Fruit fly (Drosophila melanogaster) whole organism, embryonic: Measurements from ENCODE around the gene yellow-e.
A peak's percentile ranks its signal among the peaks of the same experiment; 100 is the strongest.

ENCODE experiments used
- Adf1 ChIP-seq: fragments of 200-800 bp; sonication (Bioruptor generic); IDR thresholded peaks from 2 replicates; pipeline ENCODE4 v1.3.6; 2022; ENCODE audit warnings: missing biosample characterization, missing genetic modification characterization
- Bdp1 ChIP-seq: fragments of 200-800 bp; sonication (Bioruptor generic); optimal IDR thresholded peaks from 3 replicates; lab custom pipeline; 2016; ENCODE audit warnings: missing biosample characterization, missing genetic modification characterization
- CG10274 ChIP-seq: fragments of 200-800 bp; sonication (Bioruptor generic); optimal IDR thresholded peaks from 3 replicates; lab custom pipeline; 2017; ENCODE audit warnings: missing biosample characterization, mild to moderate bottlenecking, missing genetic modification characterization
- CG10979 ChIP-seq: fragments of 200-800 bp; sonication (Bioruptor generic); optimal IDR thresholded peaks from 2 replicates; lab custom pipeline; 2018; ENCODE audit warnings: missing biosample characterization, mild to moderate bottlenecking, missing genetic modification characterization, moderate library complexity
- CG11093 ChIP-seq: fragments of 200-800 bp; sonication (Bioruptor generic); IDR thresholded peaks from 3 replicates; pipeline ENCODE4 v1.3.6; 2022; ENCODE audit warnings: missing biosample characterization, missing genetic modification characterization
- CG11560 ChIP-seq: fragments of 200-800 bp; sonication (Bioruptor generic); IDR thresholded peaks from 3 replicates; pipeline ENCODE4 v1.3.6; 2022; ENCODE audit warnings: missing biosample characterization, missing genetic modification characterization
- CG1233 ChIP-seq: fragments of 200-800 bp; sonication (Bioruptor generic); optimal IDR thresholded peaks from 4 replicates; lab custom pipeline; 2018; ENCODE audit warnings: missing biosample characterization, mild to moderate bottlenecking, missing genetic modification characterization
- CG13894 ChIP-seq: fragments of 200-800 bp; sonication (Bioruptor generic); optimal IDR thresholded peaks from 3 replicates; lab custom pipeline; 2018; ENCODE audit warnings: missing biosample characterization, mild to moderate bottlenecking, missing genetic modification characterization, moderate library complexity
- CG15696 ChIP-seq: fragments of 200-800 bp; sonication (Bioruptor generic); optimal IDR thresholded peaks from 2 replicates; lab custom pipeline; 2019; ENCODE audit warnings: missing biosample characterization, mild to moderate bottlenecking, missing genetic modification characterization, moderate library complexity
- CG16815 ChIP-seq: fragments of 200-800 bp; sonication (Bioruptor generic); optimal IDR thresholded peaks from 3 replicates; lab custom pipeline; 2017; ENCODE audit warnings: missing biosample characterization, mild to moderate bottlenecking, missing genetic modification characterization
- CG17568 ChIP-seq: fragments of 200-800 bp; sonication (Bioruptor generic); optimal IDR thresholded peaks from 2 replicates; lab custom pipeline; 2018; ENCODE audit warnings: missing biosample characterization, mild to moderate bottlenecking, missing genetic modification characterization, moderate library complexity
- CG18011 ChIP-seq: fragments of 200-800 bp; sonication (Bioruptor generic); optimal IDR thresholded peaks from 2 replicates; lab custom pipeline; 2017; ENCODE audit warnings: missing biosample characterization, missing genetic modification characterization, mild to moderate bottlenecking, moderate library complexity, missing genotype
- CG18476 ChIP-seq: fragments of 200-800 bp; sonication (Bioruptor generic); optimal IDR thresholded peaks from 2 replicates; lab custom pipeline; 2016; ENCODE audit warnings: missing biosample characterization, mild to moderate bottlenecking, missing genetic modification characterization
- CG18599 ChIP-seq: fragments of 200-800 bp; sonication (Bioruptor generic); optimal IDR thresholded peaks from 3 replicates; lab custom pipeline; 2017; ENCODE audit warnings: missing biosample characterization, missing genetic modification characterization, mild to moderate bottlenecking, moderate library complexity, missing genetic modification reagents
- CG2129 ChIP-seq: fragments of 200-800 bp; sonication (Bioruptor generic); IDR thresholded peaks from 2 replicates; pipeline ENCODE4 v1.3.6; 2022; ENCODE audit warnings: missing biosample characterization, missing genetic modification characterization; ENCODE audit not compliant: partially characterized antibody
- CG30431 ChIP-seq: fragments of 200-800 bp; sonication (Bioruptor generic); optimal IDR thresholded peaks from 2 replicates; lab custom pipeline; 2017; ENCODE audit warnings: missing biosample characterization, missing genetic modification characterization
- CG32532 ChIP-seq: fragments of 200-800 bp; sonication (Bioruptor generic); IDR thresholded peaks from 2 replicates; pipeline ENCODE4 v1.3.6; 2022; ENCODE audit warnings: missing biosample characterization, missing genetic modification characterization
- CG6854 ChIP-seq: fragments of 200-800 bp; sonication (Bioruptor generic); optimal IDR thresholded peaks from 3 replicates; lab custom pipeline; 2017; ENCODE audit warnings: missing biosample characterization, mild to moderate bottlenecking, missing genetic modification characterization
- CHES-1-like ChIP-seq: fragments of 200-800 bp; sonication (Bioruptor generic); optimal IDR thresholded peaks from 2 replicates; lab custom pipeline; 2016; ENCODE audit warnings: missing biosample characterization, missing genetic modification characterization
- Deaf1 ChIP-seq: fragments of 200-800 bp; optimal IDR thresholded peaks from 3 replicates; lab custom pipeline; 2019; ENCODE audit warnings: missing biosample characterization, mild to moderate bottlenecking, missing genetic modification characterization, moderate library complexity
- Dip3 ChIP-seq: fragments of 200-800 bp; sonication (Bioruptor generic); optimal IDR thresholded peaks from 3 replicates; lab custom pipeline; 2016; ENCODE audit warnings: missing biosample characterization, missing genetic modification characterization
- Doc3 ChIP-seq: fragments of 200-800 bp; sonication (Bioruptor generic); IDR thresholded peaks from 3 replicates; pipeline ENCODE4 v1.3.6; 2022; ENCODE audit warnings: missing biosample characterization, missing genetic modification characterization; ENCODE audit not compliant: partially characterized antibody
- Hr39 ChIP-seq: fragments of >200 bp; optimal IDR thresholded peaks from 2 replicates; lab custom pipeline; 2017
- Lhr ChIP-seq: fragments of 200-800 bp; sonication (Bioruptor generic); optimal IDR thresholded peaks from 3 replicates; lab custom pipeline; 2017; ENCODE audit warnings: mild to moderate bottlenecking, missing biosample characterization, missing genetic modification reagents, missing genetic modification characterization
- Mes4 ChIP-seq: fragments of 200-800 bp; sonication (Bioruptor generic); optimal IDR thresholded peaks from 2 replicates; lab custom pipeline; 2016; ENCODE audit warnings: missing biosample characterization, missing genetic modification characterization
- NC2α ChIP-seq: fragments of 200-800 bp; sonication (Bioruptor generic); optimal IDR thresholded peaks from 2 replicates; lab custom pipeline; 2016; ENCODE audit warnings: missing biosample characterization, missing genetic modification characterization
- PHDP ChIP-seq: fragments of 200-800 bp; sonication (Bioruptor generic); optimal IDR thresholded peaks from 3 replicates; lab custom pipeline; 2018; ENCODE audit warnings: missing biosample characterization, mild to moderate bottlenecking, missing genetic modification characterization, moderate library complexity
- cas ChIP-seq: fragments of 200-800 bp; sonication (Bioruptor generic); IDR thresholded peaks from 2 replicates; pipeline ENCODE4 v1.3.6; 2022; ENCODE audit warnings: missing biosample characterization, missing genetic modification characterization
- ci ChIP-seq: fragments of 200-800 bp; sonication (Bioruptor generic); IDR thresholded peaks from 3 replicates; pipeline ENCODE4 v1.3.6; 2022; ENCODE audit warnings: missing biosample characterization, missing genetic modification characterization
- crol ChIP-seq: fragments of 200-800 bp; sonication (Bioruptor generic); IDR thresholded peaks from 2 replicates; pipeline ENCODE4 v1.3.6; 2022; ENCODE audit warnings: missing biosample characterization, missing genetic modification characterization
- dati ChIP-seq: fragments of 200-800 bp; sonication (Bioruptor generic); IDR thresholded peaks from 2 replicates; pipeline ENCODE4 v1.3.6; 2022; ENCODE audit warnings: missing biosample characterization, missing genetic modification characterization
- dm ChIP-seq: fragments of 200-800 bp; sonication (Bioruptor generic); optimal IDR thresholded peaks from 3 replicates; lab custom pipeline; 2016; ENCODE audit warnings: missing biosample characterization, missing genetic modification characterization
- dmrt99B ChIP-seq: fragments of 200-800 bp; sonication (Bioruptor generic); optimal IDR thresholded peaks from 2 replicates; lab custom pipeline; 2018; ENCODE audit warnings: missing biosample characterization, mild to moderate bottlenecking, missing genetic modification characterization, moderate library complexity
- dpn ChIP-seq, 2 experiments: fragments of 200-800 bp; sonication (Bioruptor generic); optimal IDR thresholded peaks; 3 replicates each; lab custom pipeline; 2016; ENCODE audit warnings: missing biosample characterization in 2 of 2, missing genetic modification characterization in 2 of 2
- ems ChIP-seq: fragments of 200-800 bp; sonication (Bioruptor generic); optimal IDR thresholded peaks from 3 replicates; lab custom pipeline; 2016; ENCODE audit warnings: missing biosample characterization, missing genetic modification characterization
- fru ChIP-seq: fragments of >200 bp; optimal IDR thresholded peaks from 2 replicates; lab custom pipeline; 2017
- gem ChIP-seq: fragments of 200-800 bp; sonication (Bioruptor generic); optimal IDR thresholded peaks from 2 replicates; lab custom pipeline; 2019; ENCODE audit warnings: missing biosample characterization, mild to moderate bottlenecking, missing genetic modification characterization, moderate library complexity
- grau ChIP-seq: fragments of 200-800 bp; optimal IDR thresholded peaks from 3 replicates; lab custom pipeline; 2019; ENCODE audit warnings: missing biosample characterization, mild to moderate bottlenecking, missing genetic modification characterization, moderate library complexity
- hbn ChIP-seq: fragments of 200-800 bp; sonication (Bioruptor generic); IDR thresholded peaks from 2 replicates; pipeline ENCODE4 v1.3.6; 2022; ENCODE audit warnings: missing biosample characterization, missing genetic modification characterization; ENCODE audit not compliant: partially characterized antibody
- jigr1 ChIP-seq: fragments of 200-800 bp; sonication (Bioruptor generic); IDR thresholded peaks from 3 replicates; pipeline ENCODE4 v1.3.6; 2022; ENCODE audit warnings: missing biosample characterization, missing genetic modification characterization
- jumu ChIP-seq: fragments of 200-800 bp; sonication (Bioruptor generic); optimal IDR thresholded peaks from 3 replicates; lab custom pipeline; 2016; ENCODE audit warnings: missing biosample characterization, missing genetic modification characterization
- knrl ChIP-seq: fragments of 200-800 bp; sonication (Bioruptor generic); IDR thresholded peaks from 3 replicates; pipeline ENCODE4 v1.3.6; 2022; ENCODE audit warnings: missing biosample characterization, missing genetic modification characterization; ENCODE audit not compliant: partially characterized antibody
- lov ChIP-seq, 2 experiments: fragments of 200-800 bp in 1 of 2; fragments of >200 bp in 1 of 2; sonication (Bioruptor generic) in 1 of 2; IDR thresholded peaks in 1 of 2; optimal IDR thresholded peaks in 1 of 2; 2 replicates in 1 of 2; 3 replicates in 1 of 2; pipeline versions ENCODE4 v1.3.6 to Lab custom; 2017 to 2022; ENCODE audit warnings: missing biosample characterization in 1 of 2, missing genetic modification characterization in 1 of 2
- maf-S ChIP-seq: fragments of 200-800 bp; sonication (Bioruptor generic); optimal IDR thresholded peaks from 2 replicates; lab custom pipeline; 2016; ENCODE audit warnings: missing biosample characterization, missing genetic modification characterization
- oc ChIP-seq: fragments of 200-800 bp; sonication (Bioruptor generic); optimal IDR thresholded peaks from 2 replicates; lab custom pipeline; 2018; ENCODE audit warnings: missing biosample characterization, mild to moderate bottlenecking, missing genetic modification characterization, moderate library complexity
- onecut ChIP-seq: fragments of 200-800 bp; sonication (Bioruptor generic); IDR thresholded peaks from 2 replicates; pipeline ENCODE4 v1.3.6; 2022; ENCODE audit warnings: missing biosample characterization, missing genetic modification characterization
- schlank ChIP-seq: fragments of 200-800 bp; sonication (Bioruptor generic); optimal IDR thresholded peaks from 2 replicates; lab custom pipeline; 2018; ENCODE audit warnings: missing biosample characterization, mild to moderate bottlenecking, missing genetic modification characterization
- seq ChIP-seq: fragments of 200-800 bp; sonication (Bioruptor generic); IDR thresholded peaks from 2 replicates; pipeline ENCODE4 v1.3.6; 2022; ENCODE audit warnings: missing biosample characterization, missing genetic modification characterization
- so ChIP-seq: fragments of 200-800 bp; sonication (Bioruptor generic); IDR thresholded peaks from 3 replicates; pipeline ENCODE4 v1.3.6; 2022; ENCODE audit warnings: missing biosample characterization, missing genetic modification characterization
- sug ChIP-seq: fragments of 200-800 bp; optimal IDR thresholded peaks from 2 replicates; lab custom pipeline; 2019; ENCODE audit warnings: missing biosample characterization, mild to moderate bottlenecking, missing genetic modification characterization, moderate library complexity
- zfh1 ChIP-seq: fragments of 200-800 bp; sonication (Bioruptor generic); IDR thresholded peaks from 3 replicates; pipeline ENCODE4 v1.3.6; 2022; ENCODE audit warnings: missing biosample characterization, missing genetic modification characterization

yellow-e gene

DNA sequence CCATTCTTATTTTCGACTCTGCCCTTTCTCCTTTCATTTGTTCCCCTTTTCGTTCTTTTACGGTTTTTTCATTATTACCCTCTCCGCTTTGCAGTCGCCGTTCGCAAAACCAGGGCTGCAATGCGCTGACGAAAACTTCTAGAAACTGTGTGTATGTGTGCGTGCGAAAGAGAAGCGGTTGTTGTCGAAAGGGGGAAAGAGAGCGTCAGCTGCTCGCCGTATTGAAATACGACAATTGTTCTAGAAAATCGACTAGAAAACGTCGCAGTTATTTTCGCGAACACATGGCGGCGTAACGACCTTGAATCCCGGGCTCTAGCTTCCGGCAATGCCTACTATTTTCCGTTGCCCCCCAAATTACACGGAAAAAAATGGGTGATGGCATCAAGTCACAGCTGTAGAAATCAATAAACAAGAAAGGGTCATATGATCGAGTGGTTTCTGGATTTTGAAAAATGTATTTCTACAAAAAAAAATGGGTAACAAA lies 32.4 kb downstream of the yellow-e start (continued):
- TF ChIP-seq sug (no peak), seq (GFP tag; lab: Robert Waterston, UW) (no peak), ems (no peak), so (no peak), CG11093 (no peak), CG16815 (GFP tag; lab: Kevin White, UChicago) (no peak), onecut (GFP tag; lab: Robert Waterston, UW) (no peak; the same call in 1 of the 2 replicates), grau (tag; lab: Kevin White, UChicago) (no peak), Lhr (GFP tag; lab: Kevin White, UChicago) (no peak), ci (GFP tag; lab: Robert Waterston, UW) (0 out of 3 replicates have a peak, but pooled peaks have one; percentile 27), PHDP (tag; lab: Kevin White, UChicago) (peak; percentile 43), Deaf1 (no peak), dm (no peak), NC2α (GFP tag; lab: Kevin White, UChicago) (no peak), cas (no peak), gem (tag; lab: Kevin White, UChicago) (no peak), CG2129 (GFP tag; lab: Robert Waterston, UW) (no peak), Doc3 (GFP tag; lab: Robert Waterston, UW) (no peak), fru (no peak), CG11560 (tag; lab: Robert Waterston, UW) (no peak), Adf1 (GFP tag; lab: Robert Waterston, UW) (peak; percentile 34), CG1233 (GFP tag; lab: Kevin White, UChicago) (no peak), CG18599 (GFP tag; lab: Kevin White, UChicago) (no peak), jigr1 (GFP tag; lab: Robert Waterston, UW) (no peak), CG15696 (tag; lab: Kevin White, UChicago) (no peak), zfh1 (GFP tag; lab: Robert Waterston, UW) (no peak), CG30431 (GFP tag; lab: Kevin White, UChicago) (no peak), CG18476 (no peak), oc (tag; lab: Kevin White, UChicago) (no peak), dati (no peak), dpn (GFP tag; optimal IDR thresholded peaks at IDR 0.05; lab: Kevin White, UChicago) (peak in 1 of 2 experiments; percentile 22), CG32532 (GFP tag; lab: Robert Waterston, UW) (peak; percentile 61; the same call in 1 of the 2 replicates), CHES-1-like (GFP tag; lab: Kevin White, UChicago) (no peak), CG17568 (GFP tag; lab: Kevin White, UChicago) (no peak), CG10979 (tag; lab: Kevin White, UChicago) (no peak), CG6854 (GFP tag; lab: Kevin White, UChicago) (peak; percentile 7), jumu (GFP tag; lab: Kevin White, UChicago) (no peak), crol (GFP tag; lab: Robert Waterston, UW) (peak; percentile 46; the same call in 1 of the 2 replicates), Bdp1 (GFP tag; lab: Kevin White, UChicago) (no peak), dmrt99B (tag; lab: Kevin White, UChicago) (no peak), CG10274 (no peak), CG13894 (tag; lab: Kevin White, UChicago) (no peak), hbn (GFP tag; lab: Robert Waterston, UW) (0 out of 2 replicates have a peak, but pooled peaks have one; percentile 34), knrl (no peak), maf-S (GFP tag; lab: Kevin White, UChicago) (no peak), Mes4 (GFP tag; lab: Kevin White, UChicago) (no peak), lov (optimal IDR thresholded peaks at IDR 0.05; lab: Kevin White, UChicago) (no peak), lov (GFP tag; IDR thresholded peaks at IDR 0.05; lab: Robert Waterston, UW) (no peak), CG18011 (GFP tag; lab: Kevin White, UChicago) (no peak), schlank (tag; lab: Kevin White, UChicago) (no peak), Dip3 (no peak), Hr39 (no peak)
